Worm (Caenorhabditis elegans) whole organism, late embryonic: ENCODE data around the gene sre-48.
"Not testable (repeated sequence)": the region's sequence is repeated elsewhere in the genome, so short reads cannot be mapped to it uniquely, and the experiment has no call there.

Experiments
- C38D4.7 ChIP-seq: fragments of 200-800 bp; sonication (Bioruptor generic); optimal IDR thresholded peaks from 2 replicates; lab custom pipeline; 2018; ENCODE audit warnings: mild to moderate bottlenecking, missing genetic modification characterization, moderate library complexity, missing compliant biosample characterization
- F13H6.1 ChIP-seq: sonication (generic microtip); optimal IDR thresholded peaks from 2 replicates; lab custom pipeline; 2016; ENCODE audit warnings: missing genetic modification characterization, missing compliant biosample characterization
- K09A11.1 ChIP-seq: sonication (generic microtip); optimal IDR thresholded peaks from 2 replicates; lab custom pipeline; 2017; ENCODE audit warnings: antibody characterized with exemption, mild to moderate bottlenecking, missing genetic modification characterization, missing compliant biosample characterization; ENCODE audit not compliant: insufficient read depth
- T23F11.4 ChIP-seq: fragments of 200-800 bp; sonication (Bioruptor generic); optimal IDR thresholded peaks from 2 replicates; lab custom pipeline; 2018; ENCODE audit warnings: mild to moderate bottlenecking, missing genetic modification characterization, missing compliant biosample characterization
- ahr-1 ChIP-seq: sonication (generic microtip); optimal IDR thresholded peaks from 2 replicates; lab custom pipeline; 2016; ENCODE audit warnings: missing genetic modification characterization, missing compliant biosample characterization
- ama-1 ChIP-seq: fragments of 150-350 bp; optimal IDR thresholded peaks from 2 replicates; lab custom pipeline; 2014
- ceh-18 ChIP-seq: sonication (generic microtip); optimal IDR thresholded peaks from 2 replicates; lab custom pipeline; 2016; ENCODE audit warnings: missing genetic modification characterization, missing compliant biosample characterization
- ceh-2 ChIP-seq: sonication (generic microtip); optimal IDR thresholded peaks from 2 replicates; lab custom pipeline; 2016; ENCODE audit warnings: missing genotype, missing genetic modification characterization, missing compliant biosample characterization
- ceh-30 ChIP-seq: fragments of 150-350 bp; optimal IDR thresholded peaks from 2 replicates; lab custom pipeline; 2014; ENCODE audit warnings: missing biosample characterization, missing genetic modification characterization
- ceh-45 ChIP-seq: fragments of 200-800 bp; sonication (Bioruptor generic); IDR thresholded peaks from 2 replicates; pipeline ENCODE4 v1.3.6; 2022; ENCODE audit warnings: missing genetic modification reagents, missing genetic modification characterization, missing compliant biosample characterization
- ceh-48 ChIP-seq: sonication (generic microtip); optimal IDR thresholded peaks from 2 replicates; lab custom pipeline; 2016; ENCODE audit warnings: missing genetic modification characterization, inconsistent platforms, missing compliant biosample characterization
- elt-2 ChIP-seq: sonication (generic microtip); optimal IDR thresholded peaks from 2 replicates; lab custom pipeline; 2016; ENCODE audit warnings: missing genetic modification reagents, missing genetic modification characterization, missing compliant biosample characterization
- elt-4 ChIP-seq: sonication (generic microtip); optimal IDR thresholded peaks from 2 replicates; lab custom pipeline; 2016; ENCODE audit warnings: missing genetic modification characterization, missing compliant biosample characterization
- ets-4 ChIP-seq: sonication (generic microtip); optimal IDR thresholded peaks from 2 replicates; lab custom pipeline; 2016; ENCODE audit warnings: missing genetic modification characterization, missing compliant biosample characterization
- fax-1 ChIP-seq: sonication (generic microtip); optimal IDR thresholded peaks from 2 replicates; lab custom pipeline; 2016; ENCODE audit warnings: missing genotype, missing genetic modification characterization, missing compliant biosample characterization
- fkh-6 ChIP-seq: sonication (generic microtip); optimal IDR thresholded peaks from 2 replicates; lab custom pipeline; 2016; ENCODE audit warnings: missing genetic modification characterization, missing compliant biosample characterization
- hlh-15 ChIP-seq: sonication (generic microtip); optimal IDR thresholded peaks from 2 replicates; lab custom pipeline; 2016; ENCODE audit warnings: missing genetic modification characterization, missing compliant biosample characterization
- hlh-30 ChIP-seq: sonication (generic microtip); optimal IDR thresholded peaks from 2 replicates; lab custom pipeline; 2017; ENCODE audit warnings: antibody characterized with exemption, missing genetic modification characterization, missing compliant biosample characterization; ENCODE audit not compliant: insufficient read depth
- hlh-8 ChIP-seq: sonication (generic microtip); optimal IDR thresholded peaks from 2 replicates; lab custom pipeline; 2016; ENCODE audit warnings: missing genotype, missing genetic modification characterization, missing compliant biosample characterization
- madf-2 ChIP-seq: sonication (generic microtip); optimal IDR thresholded peaks from 2 replicates; lab custom pipeline; 2017; ENCODE audit warnings: missing genetic modification characterization, missing compliant biosample characterization
- mec-3 ChIP-seq: sonication (generic microtip); optimal IDR thresholded peaks from 2 replicates; lab custom pipeline; 2016; ENCODE audit warnings: borderline replicate concordance, missing genetic modification characterization, missing compliant biosample characterization
- nfya-1 ChIP-seq: sonication (generic microtip); optimal IDR thresholded peaks from 2 replicates; lab custom pipeline; 2017; ENCODE audit warnings: missing genetic modification characterization, mild to moderate bottlenecking, missing compliant biosample characterization, antibody characterized with exemption, moderate library complexity
- nhr-11 ChIP-seq: fragments of 150-350 bp; optimal IDR thresholded peaks from 2 replicates; lab custom pipeline; 2014; ENCODE audit warnings: missing biosample characterization, missing genetic modification characterization
- pag-3 ChIP-seq: sonication (generic microtip); optimal IDR thresholded peaks from 2 replicates; lab custom pipeline; 2016; ENCODE audit warnings: missing compliant biosample characterization, missing genetic modification characterization, borderline replicate concordance
- pat-9 ChIP-seq: fragments of 200-800 bp; sonication (Bioruptor generic); optimal IDR thresholded peaks from 2 replicates; lab custom pipeline; 2018; ENCODE audit warnings: mild to moderate bottlenecking, missing genetic modification characterization, moderate library complexity, missing compliant biosample characterization
- pha-2 ChIP-seq: sonication (generic microtip); optimal IDR thresholded peaks from 2 replicates; lab custom pipeline; 2017; ENCODE audit warnings: mild to moderate bottlenecking, missing genetic modification characterization, missing compliant biosample characterization
- pqm-1 ChIP-seq: sonication (generic microtip); optimal IDR thresholded peaks from 2 replicates; lab custom pipeline; 2016; ENCODE audit warnings: missing genetic modification characterization, missing compliant biosample characterization
- rnt-1 ChIP-seq: sonication (generic microtip); optimal IDR thresholded peaks from 2 replicates; lab custom pipeline; 2016; ENCODE audit warnings: missing genetic modification characterization, missing compliant biosample characterization
- sdc-2 ChIP-seq: sonication (generic microtip); optimal IDR thresholded peaks from 2 replicates; lab custom pipeline; 2016; ENCODE audit warnings: missing genotype, missing genetic modification characterization, missing compliant biosample characterization
- sox-2 ChIP-seq: fragments of 200-800 bp; sonication (Bioruptor generic); IDR thresholded peaks from 2 replicates; pipeline ENCODE4 v1.3.6; 2022; ENCODE audit warnings: missing genetic modification reagents, missing genetic modification characterization, missing compliant biosample characterization
- tbx-2 ChIP-seq: sonication (generic microtip); optimal IDR thresholded peaks from 2 replicates; lab custom pipeline; 2016; ENCODE audit warnings: missing genetic modification characterization, missing compliant biosample characterization
- unc-3 ChIP-seq, 2 experiments: fragments of 200-800 bp in 1 of 2; sonication (Bioruptor generic) in 1 of 2; sonication (generic microtip) in 1 of 2; conservative IDR thresholded peaks in 1 of 2; optimal IDR thresholded peaks in 1 of 2; 2 replicates each; pipeline versions ENCODE4 v1.3.6 to Lab custom; 2016 to 2022; ENCODE audit warnings: missing compliant biosample characterization in 2 of 2, missing genetic modification characterization in 2 of 2, missing genetic modification reagents in 1 of 2
- unc-42 ChIP-seq: sonication (generic microtip); optimal IDR thresholded peaks from 2 replicates; lab custom pipeline; 2016; ENCODE audit warnings: missing genotype, missing genetic modification characterization, missing compliant biosample characterization
- ztf-16 ChIP-seq: sonication (generic microtip); optimal IDR thresholded peaks from 2 replicates; lab custom pipeline; 2017; ENCODE audit warnings: missing genetic modification characterization, missing compliant biosample characterization

sre-48 gene

DNA sequence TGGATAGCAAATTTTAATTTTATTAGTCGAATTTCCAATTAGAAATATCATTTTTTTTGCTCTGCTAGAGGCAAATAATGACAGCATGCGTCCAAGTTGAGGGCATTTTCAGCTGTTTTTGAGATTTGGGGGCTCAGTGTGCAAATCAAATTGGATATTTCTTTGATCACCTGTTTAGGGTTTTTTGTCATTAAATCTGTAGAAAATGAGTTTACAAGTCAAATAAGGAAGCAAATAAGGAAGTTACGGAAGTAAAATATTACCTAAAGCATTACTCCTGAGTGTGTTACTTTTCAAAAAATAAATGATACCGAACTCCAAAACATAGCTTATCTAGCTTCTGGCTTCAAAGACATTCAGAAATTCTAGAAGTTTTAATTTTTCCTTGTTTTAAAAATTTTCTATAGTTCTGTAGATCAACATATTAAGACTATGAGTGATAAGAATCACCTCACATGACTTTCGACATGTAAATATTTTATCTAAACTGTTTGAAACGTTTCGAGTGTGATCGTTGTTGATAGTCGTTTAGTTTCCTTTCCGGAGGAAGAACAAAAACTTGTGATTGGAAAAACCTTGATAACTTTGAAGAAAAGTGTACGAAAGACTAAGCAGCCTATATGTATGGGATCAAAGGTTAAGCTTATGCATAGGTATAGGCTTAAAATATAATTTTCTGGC is at the start of gene sre-48:
Gene sre-48, minus strand, starts transcription at position 51 of the 681 bp plus-strand sequence.
- no peak for TF ChIP-seq ahr-1 (tag; lab: Kevin White, UChicago)
- no peak for TF ChIP-seq sox-2 (GFP tag; lab: Robert Waterston, UW)
- TF ChIP-seq elt-2: no peak
- TF ChIP-seq nhr-11: no peak
- TF ChIP-seq K09A11.1 (tag; lab: Kevin White, UChicago): no peak

DNA sequence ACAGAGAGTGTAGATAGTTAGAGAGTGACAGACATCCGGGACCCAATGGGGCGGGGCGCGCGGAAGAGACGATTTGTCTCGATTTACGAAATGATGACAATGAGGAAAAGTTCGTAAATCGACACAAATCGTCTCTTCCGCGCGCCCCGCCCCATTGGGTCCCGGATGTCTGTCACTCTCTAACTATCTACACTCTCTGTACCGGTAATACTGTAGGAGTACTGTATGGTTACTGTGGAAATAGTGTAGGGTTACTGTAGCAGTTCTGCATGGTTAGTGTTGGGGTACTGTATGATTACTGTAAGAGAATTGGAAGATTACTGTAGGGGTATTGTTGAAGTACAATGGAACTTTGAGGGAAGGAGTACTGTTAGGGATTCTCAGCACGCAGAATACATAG is 41.5 kb upstream of the sre-48 start, which contains the start of gene F01D5.10:
Gene F01D5.10, minus strand, starts transcription at position 101 of the 400 bp plus-strand sequence.
- TF ChIP-seq pat-9, mec-3, hlh-15 (tag; lab: Kevin White, UChicago): not testable (repeated sequence)

- TF ChIP-seq ceh-45 (GFP tag; lab: Robert Waterston, UW): 0 out of 2 replicates have a peak, but pooled peaks have one; percentile 11
- 0 out of 2 replicates have a peak, but pooled peaks have one; percentile 3 for TF ChIP-seq unc-3 (GFP tag; conservative IDR thresholded peaks at IDR 0.05; lab: Robert Waterston, UW)
- not testable (repeated sequence) for TF ChIP-seq unc-3 (tag; optimal IDR thresholded peaks at IDR 0.05; lab: Kevin White, UChicago)
- peak; percentile 37 for TF ChIP-seq pat-9 (tag; lab: Kevin White, UChicago)
Observed at ce11 chrII:14019625-14020024, 39.9 kb upstream of the sre-48 start.

- TF ChIP-seq nfya-1 (no peak), ceh-48 (tag; lab: Kevin White, UChicago) (peak; percentile 9), fkh-6 (tag; lab: Kevin White, UChicago) (no peak), rnt-1 (tag; lab: Kevin White, UChicago) (no peak), hlh-8 (tag; lab: Kevin White, UChicago) (no peak), ceh-45 (GFP tag; lab: Robert Waterston, UW) (no peak)
Observed at ce11 chrII:14018887-14019286, 39.2 kb upstream of the sre-48 start.

DNA sequence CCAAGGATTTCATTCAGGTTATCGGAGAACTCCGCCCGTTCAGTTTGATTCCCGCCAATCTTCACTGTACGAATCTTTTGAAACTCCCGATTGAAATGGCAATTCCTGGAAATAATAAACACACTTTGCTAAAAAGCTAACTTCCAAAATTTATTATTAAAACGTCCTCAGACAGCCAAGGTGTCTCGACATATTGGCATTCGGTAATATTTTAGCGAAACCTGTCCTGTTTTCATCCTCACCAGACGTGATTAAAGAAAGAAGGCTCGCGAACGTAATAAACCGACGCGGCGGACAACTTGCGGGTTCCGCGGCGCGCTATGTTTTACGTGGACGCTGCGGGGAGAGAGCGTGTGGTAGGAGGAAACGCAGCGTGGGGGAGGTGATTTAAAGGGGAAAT is 38.5 kb upstream of the sre-48 start:
- TF ChIP-seq ama-1 (lab: Kevin White, UChicago) (peak; percentile 76), pag-3 (tag; lab: Kevin White, UChicago) (no peak), madf-2 (tag; lab: Kevin White, UChicago) (no peak), elt-2 (peak; percentile 7), ztf-16 (no peak), T23F11.4 (no peak), nfya-1 (peak; percentile 9)

- TF ChIP-seq tbx-2 (tag; lab: Kevin White, UChicago) (no peak), ahr-1 (tag; lab: Kevin White, UChicago) (no peak)
- TF ChIP-seq, all 69 proteins: peak for 0
Observed at ce11 chrII:14016865-14017264, 37.2 kb upstream of the sre-48 start, which contains the start of gene cyp-37A1. TSS of gene cyp-37A1 (minus strand) at chrII:14016965.

ce11 chrII:14014637-14015036 is 35.0 kb upstream of the sre-48 start:
- TF ChIP-seq C38D4.7: no peak
- TF ChIP-seq unc-42 (tag; lab: Kevin White, UChicago): no peak
- TF ChIP-seq pha-2 (tag; lab: Kevin White, UChicago): no peak
- TF ChIP-seq elt-4 (tag; lab: Kevin White, UChicago): no peak
- TF ChIP-seq pqm-1: no peak
- TF ChIP-seq pat-9 (tag; lab: Kevin White, UChicago): no peak
- TF ChIP-seq ceh-30 (tag; lab: Kevin White, UChicago): no peak
- no peak for TF ChIP-seq madf-2 (tag; lab: Kevin White, UChicago)
- TF ChIP-seq ceh-48 (tag; lab: Kevin White, UChicago): no peak
- no peak for TF ChIP-seq sox-2 (GFP tag; lab: Robert Waterston, UW)
- TF ChIP-seq hlh-30 (tag; lab: Kevin White, UChicago): no peak
- TF ChIP-seq fax-1 (tag; lab: Kevin White, UChicago): no peak
- TF ChIP-seq ceh-18: no peak
- no peak for TF ChIP-seq ets-4 (tag; lab: Kevin White, UChicago)
- no peak for TF ChIP-seq sdc-2 (tag; lab: Kevin White, UChicago)
- TF ChIP-seq F13H6.1 (tag; lab: Kevin White, UChicago): no peak
- no peak for TF ChIP-seq ceh-2 (tag; lab: Kevin White, UChicago)
